Worm (Caenorhabditis elegans): ENCODE results near the gene Y37D8A.5.

ce11 chrIII:12904052-12904451 lies 48.8 kb upstream of the Y37D8A.5 start:
- TF ChIP-seq nhr-11 (tag; optimal IDR thresholded peaks at IDR 0.05) = no peak
- TF ChIP-seq unc-3 (GFP tag; conservative IDR thresholded peaks at IDR 0.05) = no peak
- no peak for TF ChIP-seq unc-3 (tag; optimal IDR thresholded peaks at IDR 0.05)
- TF ChIP-seq pha-4 (tag; optimal IDR thresholded peaks at IDR 0.05) = no peak
- no peak for TF ChIP-seq unc-86 (tag; optimal IDR thresholded peaks at IDR 0.05)
- TF ChIP-seq ztf-16 (tag; optimal IDR thresholded peaks at IDR 0.05) = no peak
- no peak for TF ChIP-seq ceh-6 (GFP tag; optimal IDR thresholded peaks at IDR 0.05)
- no peak for TF ChIP-seq lim-6 (tag; optimal IDR thresholded peaks at IDR 0.05)
- no peak for TF ChIP-seq dve-1 (tag; optimal IDR thresholded peaks at IDR 0.05)
- no peak for TF ChIP-seq che-1 (tag; optimal IDR thresholded peaks at IDR 0.05)
- no peak for TF ChIP-seq eyg-1 (tag; optimal IDR thresholded peaks at IDR 0.05)

Measured in whole organism, late embryonic.